Fruit fly (Drosophila melanogaster): ENCODE measurements around the gene CG15529.

DNA sequence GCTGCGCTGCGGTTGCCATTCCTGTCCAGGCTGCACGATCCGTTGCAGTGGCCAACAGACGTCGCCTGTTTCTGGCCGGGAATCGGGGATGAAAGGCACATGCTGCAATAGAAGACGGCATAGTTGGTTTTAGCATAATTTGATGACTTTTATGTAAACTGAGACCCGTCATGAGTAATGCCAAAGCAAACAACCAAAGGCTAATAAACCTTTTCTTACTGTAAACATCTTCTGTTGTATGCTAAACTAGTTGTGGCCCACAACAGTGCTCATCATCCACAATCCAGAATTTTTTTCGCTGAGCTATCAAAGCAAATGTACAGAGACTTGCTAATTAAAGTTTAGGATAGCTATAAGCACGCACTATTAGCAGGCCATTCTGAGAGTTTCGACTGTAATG is 46.9 kb downstream of the CG15529 start:
- no peak for TF ChIP-seq psq (optimal IDR thresholded peaks at IDR 0.05)
- no peak for TF ChIP-seq Dll (optimal IDR thresholded peaks at IDR 0.05)
- no peak for TF ChIP-seq CG8478 (optimal IDR thresholded peaks at IDR 0.05)
